Fruit fly (Drosophila melanogaster): ENCODE results near the gene psd.
A peak's percentile ranks its signal among the peaks of the same experiment; 100 is the strongest.

The psd gene

dm6 chr2L:5943229-5944078 is 21.3 kb downstream of the psd start, which contains the start of the genes Sfp26Ad and Gpdh1:
Gene Sfp26Ad, minus strand, starts transcription at chr2L:5943304.
Gene Gpdh1, plus strand, starts transcription at chr2L:5943643.
- TF ChIP-seq CG15710 (tag; optimal IDR thresholded peaks at IDR 0.05) (peak; percentile 63), CG14655 (GFP tag; optimal IDR thresholded peaks at IDR 0.05) (no peak), CG34367 (tag; optimal IDR thresholded peaks at IDR 0.05) (peak; percentile 12), CG17806 (tag; optimal IDR thresholded peaks at IDR 0.05) (peak; percentile 35), Pif1A (GFP tag; optimal IDR thresholded peaks at IDR 0.05) (peak; percentile 70), CG13204 (GFP tag; optimal IDR thresholded peaks at IDR 0.05) (peak; percentile 48), D1 (tag; optimal IDR thresholded peaks at IDR 0.05) (no peak), Pif1B (GFP tag; optimal IDR thresholded peaks at IDR 0.05) (peak; percentile 70), CG9948 (tag; optimal IDR thresholded peaks at IDR 0.05) (no peak), CG10348 (GFP tag; IDR thresholded peaks at IDR 0.05) (no peak), gl (tag; optimal IDR thresholded peaks at IDR 0.05) (peak; percentile 36), CG32121 (GFP tag; IDR thresholded peaks at IDR 0.05) (peak; percentile 61), Snoo (tag; optimal IDR thresholded peaks at IDR 0.05) (peak; percentile 66), CG8301 (tag; optimal IDR thresholded peaks at IDR 0.05) (peak; percentile 35), EcR (GFP tag; optimal IDR thresholded peaks at IDR 0.05) (peak; percentile 71), fd96Ca (GFP tag; IDR thresholded peaks at IDR 0.05) (peak; percentile 71), rn (GFP tag; IDR thresholded peaks at IDR 0.05) (0 out of 2 replicates have a peak, but pooled peaks have one; percentile 4), CG12605 (GFP tag; IDR thresholded peaks at IDR 0.05) (peak; percentile 44), Ets98B (GFP tag; IDR thresholded peaks at IDR 0.05) (peak; percentile 63), CG8159 (tag; optimal IDR thresholded peaks at IDR 0.05) (peak; percentile 39), CG4496 (GFP tag; IDR thresholded peaks at IDR 0.05) (peak; percentile 78; the same call in 1 of the 3 replicates)

DNA sequence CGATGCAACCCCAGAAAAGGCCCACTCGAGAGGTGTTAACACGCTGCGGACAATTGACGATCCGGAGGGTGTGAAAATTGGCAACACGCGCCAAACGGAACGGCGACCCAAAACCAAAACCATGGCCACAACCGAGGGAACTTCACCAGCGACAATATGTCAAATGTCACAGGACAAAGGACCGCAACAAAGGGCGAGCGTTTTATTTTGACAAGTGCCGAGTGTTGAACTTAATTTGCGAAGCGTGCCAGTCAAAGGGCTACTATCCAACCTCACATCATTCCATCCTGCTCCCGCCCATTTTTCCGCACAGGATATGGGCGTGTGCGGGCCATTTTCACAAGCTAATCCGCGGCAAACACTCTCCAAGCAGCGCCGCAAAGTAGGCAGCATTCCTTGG is 37.4 kb downstream of the psd start:
- TF ChIP-seq gl (tag; optimal IDR thresholded peaks at IDR 0.05), result no peak
- no peak for TF ChIP-seq Snoo (tag; optimal IDR thresholded peaks at IDR 0.05)
- no peak for TF ChIP-seq Pif1B (GFP tag; optimal IDR thresholded peaks at IDR 0.05)
- TF ChIP-seq CG32121 (GFP tag; IDR thresholded peaks at IDR 0.05), result no peak
- no peak for TF ChIP-seq CG10348 (GFP tag; IDR thresholded peaks at IDR 0.05)
- TF ChIP-seq CG15710 (tag; optimal IDR thresholded peaks at IDR 0.05), result no peak
- TF ChIP-seq CG8159 (tag; optimal IDR thresholded peaks at IDR 0.05), result no peak
- TF ChIP-seq CG12605 (GFP tag; IDR thresholded peaks at IDR 0.05), result no peak
- no peak for TF ChIP-seq D1 (tag; optimal IDR thresholded peaks at IDR 0.05)
- TF ChIP-seq CG17806 (tag; optimal IDR thresholded peaks at IDR 0.05), result no peak
- no peak for TF ChIP-seq CG9948 (tag; optimal IDR thresholded peaks at IDR 0.05)

- no peak for TF ChIP-seq EcR (GFP tag; optimal IDR thresholded peaks at IDR 0.05)
- no peak for TF ChIP-seq CG15710 (tag; optimal IDR thresholded peaks at IDR 0.05)
- no peak for TF ChIP-seq D1 (tag; optimal IDR thresholded peaks at IDR 0.05)
- TF ChIP-seq CG8301 (tag; optimal IDR thresholded peaks at IDR 0.05), result no peak
- TF ChIP-seq CG9948 (tag; optimal IDR thresholded peaks at IDR 0.05), result no peak
- no peak for TF ChIP-seq CG32121 (GFP tag; IDR thresholded peaks at IDR 0.05)
- TF ChIP-seq Pif1B (GFP tag; optimal IDR thresholded peaks at IDR 0.05), result no peak
- TF ChIP-seq CG4496 (GFP tag; IDR thresholded peaks at IDR 0.05), result no peak
- no peak for TF ChIP-seq rn (GFP tag; IDR thresholded peaks at IDR 0.05)
- TF ChIP-seq gl (tag; optimal IDR thresholded peaks at IDR 0.05), result no peak
- TF ChIP-seq CG8159 (tag; optimal IDR thresholded peaks at IDR 0.05), result no peak
- no peak for TF ChIP-seq CG10348 (GFP tag; IDR thresholded peaks at IDR 0.05)
- no peak for TF ChIP-seq Pif1A (GFP tag; optimal IDR thresholded peaks at IDR 0.05)
- TF ChIP-seq CG17806 (tag; optimal IDR thresholded peaks at IDR 0.05), result no peak
- no peak for TF ChIP-seq CG14655 (GFP tag; optimal IDR thresholded peaks at IDR 0.05)
- TF ChIP-seq Ets98B (GFP tag; IDR thresholded peaks at IDR 0.05), result no peak
- no peak for TF ChIP-seq CG34367 (tag; optimal IDR thresholded peaks at IDR 0.05)
- no peak for TF ChIP-seq CG13204 (GFP tag; optimal IDR thresholded peaks at IDR 0.05)
- TF ChIP-seq CG12605 (GFP tag; IDR thresholded peaks at IDR 0.05), result no peak
- TF ChIP-seq fd96Ca (GFP tag; IDR thresholded peaks at IDR 0.05), result no peak
Measured at dm6 chr2L:5925637-5926036, 39.1 kb downstream of the psd start, which contains the start of gene dsf. Gene dsf, plus strand, starts transcription at chr2L:5925937.

DNA sequence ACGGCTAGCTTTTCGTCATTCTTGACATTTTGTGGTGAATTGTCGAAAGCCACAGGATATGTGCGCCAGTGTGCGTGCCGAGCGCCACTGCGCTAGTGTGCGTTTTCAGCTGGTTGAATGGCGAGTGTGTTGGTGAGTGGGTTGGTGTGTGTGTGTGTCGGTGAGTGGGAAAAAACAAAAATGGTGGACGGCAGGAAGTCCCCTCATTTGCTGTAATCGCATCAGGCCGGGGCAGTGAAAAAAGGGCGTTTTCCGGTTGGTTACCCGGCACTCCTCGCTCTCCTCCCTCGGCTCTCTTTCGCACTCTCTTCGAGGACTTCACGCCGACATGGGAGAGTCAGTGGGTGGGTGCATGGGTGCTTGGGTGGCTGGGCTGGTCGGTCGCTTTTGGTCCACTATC is 39.6 kb downstream of the psd start:
- no peak for TF ChIP-seq CG12605 (GFP tag; IDR thresholded peaks at IDR 0.05)
- TF ChIP-seq CG34367 (tag; optimal IDR thresholded peaks at IDR 0.05), result no peak
- TF ChIP-seq Snoo (tag; optimal IDR thresholded peaks at IDR 0.05), result no peak
- TF ChIP-seq CG8301 (tag; optimal IDR thresholded peaks at IDR 0.05), result no peak
- TF ChIP-seq Ets98B (GFP tag; IDR thresholded peaks at IDR 0.05), result no peak
- no peak for TF ChIP-seq rn (GFP tag; IDR thresholded peaks at IDR 0.05)

DNA sequence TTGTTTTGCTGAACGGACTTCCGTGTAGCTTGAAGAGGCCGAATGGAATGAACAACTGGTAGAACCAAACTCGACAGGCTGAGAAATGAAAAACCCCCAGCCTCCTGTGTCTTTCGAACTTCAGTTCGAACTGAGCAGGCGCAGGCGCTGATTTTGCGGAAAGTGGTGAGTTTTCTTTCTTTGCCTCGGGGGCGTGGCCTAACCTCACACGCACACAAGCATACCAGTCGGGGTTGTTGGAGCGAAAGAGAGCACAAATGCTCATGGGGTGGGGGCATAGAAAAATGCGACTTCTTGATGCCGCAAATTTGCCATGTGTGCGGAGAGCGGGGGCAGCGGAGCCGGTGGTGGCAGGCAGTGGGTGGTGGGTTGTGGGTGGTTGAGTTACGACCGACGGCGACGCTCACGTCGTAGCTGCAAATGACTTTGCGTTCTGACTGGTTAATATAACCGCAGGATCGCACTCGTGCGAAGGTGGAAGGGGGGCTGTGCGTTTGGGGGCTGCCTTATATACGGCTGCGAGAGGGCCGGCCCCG is 41.1 kb downstream of the psd start, which contains the start of gene CG9016:
CG9016 (minus strand) TSS at position 51 of the 536 bp plus-strand sequence.
- TF ChIP-seq rn (GFP tag; IDR thresholded peaks at IDR 0.05), result no peak
- no peak for TF ChIP-seq CG8301 (tag; optimal IDR thresholded peaks at IDR 0.05)
- no peak for TF ChIP-seq Snoo (tag; optimal IDR thresholded peaks at IDR 0.05)
- TF ChIP-seq CG4496 (GFP tag; IDR thresholded peaks at IDR 0.05), result no peak
- TF ChIP-seq CG14655 (GFP tag; optimal IDR thresholded peaks at IDR 0.05), result no peak
- TF ChIP-seq EcR (GFP tag; optimal IDR thresholded peaks at IDR 0.05), result no peak
- TF ChIP-seq Pif1A (GFP tag; optimal IDR thresholded peaks at IDR 0.05), result no peak
- no peak for TF ChIP-seq Ets98B (GFP tag; IDR thresholded peaks at IDR 0.05)
- no peak for TF ChIP-seq CG13204 (GFP tag; optimal IDR thresholded peaks at IDR 0.05)
- TF ChIP-seq CG32121 (GFP tag; IDR thresholded peaks at IDR 0.05), result no peak
- TF ChIP-seq CG12605 (GFP tag; IDR thresholded peaks at IDR 0.05), result no peak
- TF ChIP-seq CG34367 (tag; optimal IDR thresholded peaks at IDR 0.05), result no peak
- TF ChIP-seq gl (tag; optimal IDR thresholded peaks at IDR 0.05), result no peak
